Fruit fly (Drosophila melanogaster) whole organism, embryonic: ENCODE data around the gene CG43796.

ENCODE experiments used
- ATbp ChIP-seq: fragments of 200-800 bp; sonication (Bioruptor generic); optimal IDR thresholded peaks from 2 replicates; lab custom pipeline; 2017; ENCODE audit warnings: missing biosample characterization, mild to moderate bottlenecking, missing genetic modification characterization, missing genetic modification reagents
- Atf-2 ChIP-seq: fragments of 200-800 bp; sonication (Bioruptor generic); optimal IDR thresholded peaks from 2 replicates; lab custom pipeline; 2016; ENCODE audit warnings: missing biosample characterization, missing genetic modification characterization
- B-H2 ChIP-seq: fragments of 200-800 bp; sonication (Bioruptor generic); optimal IDR thresholded peaks from 2 replicates; lab custom pipeline; 2018; ENCODE audit warnings: missing biosample characterization, mild to moderate bottlenecking, missing genetic modification characterization
- CG10274 ChIP-seq: fragments of 200-800 bp; sonication (Bioruptor generic); optimal IDR thresholded peaks from 3 replicates; lab custom pipeline; 2017; ENCODE audit warnings: missing biosample characterization, mild to moderate bottlenecking, missing genetic modification characterization
- CG10431 ChIP-seq: fragments of 200-800 bp; sonication (Bioruptor generic); optimal IDR thresholded peaks from 3 replicates; lab custom pipeline; 2018; ENCODE audit warnings: missing biosample characterization, mild to moderate bottlenecking, missing genetic modification characterization
- CG12071 ChIP-seq: fragments of 200-800 bp; sonication (Bioruptor generic); optimal IDR thresholded peaks from 3 replicates; lab custom pipeline; 2018; ENCODE audit warnings: missing biosample characterization, mild to moderate bottlenecking, missing genetic modification characterization
- CG12769 ChIP-seq: fragments of 200-800 bp; sonication (Bioruptor generic); optimal IDR thresholded peaks from 2 replicates; lab custom pipeline; 2019; ENCODE audit warnings: missing biosample characterization, mild to moderate bottlenecking, missing genetic modification characterization, moderate library complexity
- CG13287 ChIP-seq: fragments of 200-800 bp; sonication (Bioruptor generic); IDR thresholded peaks from 2 replicates; pipeline ENCODE4 v1.3.6; 2022; ENCODE audit warnings: missing biosample characterization, missing genetic modification characterization; ENCODE audit not compliant: partially characterized antibody
- CG14050 ChIP-seq: fragments of 200-800 bp; sonication (Bioruptor generic); IDR thresholded peaks from 3 replicates; pipeline ENCODE4 v1.3.6; 2022; ENCODE audit warnings: missing biosample characterization, missing genetic modification characterization
- CG15514 ChIP-seq: fragments of 200-800 bp; sonication (Bioruptor generic); optimal IDR thresholded peaks from 3 replicates; lab custom pipeline; 2017; ENCODE audit warnings: missing biosample characterization, missing genetic modification characterization, mild to moderate bottlenecking, moderate library complexity, missing genetic modification reagents
- CG16779 ChIP-seq: fragments of 200-800 bp; sonication (Bioruptor generic); IDR thresholded peaks from 2 replicates; pipeline ENCODE4 v1.3.6; 2022; ENCODE audit warnings: missing biosample characterization, missing genetic modification characterization
- CG17186 ChIP-seq: fragments of 200-800 bp; sonication (Bioruptor generic); optimal IDR thresholded peaks from 3 replicates; lab custom pipeline; 2017; ENCODE audit warnings: missing biosample characterization, missing genetic modification reagents, missing genetic modification characterization
- CG18476 ChIP-seq: fragments of 200-800 bp; sonication (Bioruptor generic); optimal IDR thresholded peaks from 2 replicates; lab custom pipeline; 2016; ENCODE audit warnings: missing biosample characterization, mild to moderate bottlenecking, missing genetic modification characterization
- CG32532 ChIP-seq: fragments of 200-800 bp; sonication (Bioruptor generic); IDR thresholded peaks from 2 replicates; pipeline ENCODE4 v1.3.6; 2022; ENCODE audit warnings: missing biosample characterization, missing genetic modification characterization
- CG42726 ChIP-seq: fragments of 200-800 bp; sonication (Bioruptor generic); IDR thresholded peaks from 2 replicates; pipeline ENCODE4 v1.3.6; 2022; ENCODE audit warnings: missing biosample characterization, missing genetic modification characterization; ENCODE audit not compliant: partially characterized antibody
- CG4617 ChIP-seq: fragments of 200-800 bp; sonication (Bioruptor generic); optimal IDR thresholded peaks from 3 replicates; lab custom pipeline; 2016; ENCODE audit warnings: missing biosample characterization, missing genetic modification characterization, borderline replicate concordance
- CG5245 ChIP-seq: fragments of 200-800 bp; sonication (Bioruptor generic); optimal IDR thresholded peaks from 3 replicates; lab custom pipeline; 2016; ENCODE audit warnings: missing biosample characterization, missing genetic modification characterization
- CG9817 ChIP-seq: fragments of 200-800 bp; sonication (Bioruptor generic); optimal IDR thresholded peaks from 2 replicates; lab custom pipeline; 2018; ENCODE audit warnings: missing biosample characterization, mild to moderate bottlenecking, missing genetic modification characterization, moderate library complexity
- Camta ChIP-seq: fragments of 200-800 bp; sonication (Bioruptor generic); optimal IDR thresholded peaks from 2 replicates; lab custom pipeline; 2016; ENCODE audit warnings: missing biosample characterization, missing genetic modification characterization
- CoRest ChIP-seq: fragments of 200-800 bp; sonication (Bioruptor generic); optimal IDR thresholded peaks from 3 replicates; lab custom pipeline; 2018; ENCODE audit warnings: missing biosample characterization, mild to moderate bottlenecking, missing genetic modification characterization, moderate library complexity
- Dip2 ChIP-seq: fragments of 200-800 bp; sonication (Bioruptor generic); IDR thresholded peaks from 2 replicates; pipeline ENCODE4 v1.3.6; 2022; ENCODE audit warnings: missing biosample characterization, missing genetic modification characterization
- Fer2 ChIP-seq: fragments of 200-800 bp; sonication (Bioruptor generic); optimal IDR thresholded peaks from 2 replicates; lab custom pipeline; 2018; ENCODE audit warnings: missing biosample characterization, mild to moderate bottlenecking, missing genetic modification characterization, moderate library complexity
- H15 ChIP-seq: fragments of 200-800 bp; sonication (Bioruptor generic); IDR thresholded peaks from 3 replicates; pipeline ENCODE4 v1.3.6; 2022; ENCODE audit warnings: missing biosample characterization, missing genetic modification characterization
- HLHmδ ChIP-seq: fragments of 200-800 bp; sonication (Bioruptor generic); optimal IDR thresholded peaks from 2 replicates; lab custom pipeline; 2018; ENCODE audit warnings: missing biosample characterization, mild to moderate bottlenecking, missing genetic modification characterization, moderate library complexity
- Hr3 ChIP-seq: fragments of 200-800 bp; sonication (Bioruptor generic); optimal IDR thresholded peaks from 3 replicates; lab custom pipeline; 2016; ENCODE audit warnings: missing biosample characterization, missing genetic modification characterization
- Hr39 ChIP-seq: fragments of >200 bp; optimal IDR thresholded peaks from 2 replicates; lab custom pipeline; 2017
- Hr51 ChIP-seq, 2 experiments: fragments of 200-800 bp; sonication (Bioruptor generic); optimal IDR thresholded peaks; 2 replicates in 1 of 2; 3 replicates in 1 of 2; lab custom pipeline; 2016 to 2018; ENCODE audit warnings: missing biosample characterization in 2 of 2, missing genetic modification characterization in 2 of 2, mild to moderate bottlenecking in 1 of 2, moderate library complexity in 1 of 2
- MESR4 ChIP-seq: fragments of 200-800 bp; sonication (Bioruptor generic); optimal IDR thresholded peaks from 2 replicates; lab custom pipeline; 2018; ENCODE audit warnings: missing biosample characterization, mild to moderate bottlenecking, missing genetic modification characterization, moderate library complexity
- MTF-1 ChIP-seq: fragments of 200-800 bp; sonication (Bioruptor generic); optimal IDR thresholded peaks from 2 replicates; lab custom pipeline; 2018; ENCODE audit warnings: missing biosample characterization, mild to moderate bottlenecking, missing genetic modification characterization, borderline replicate concordance
- Meics ChIP-seq: fragments of 200-800 bp; sonication (Bioruptor generic); optimal IDR thresholded peaks from 2 replicates; lab custom pipeline; 2017; ENCODE audit warnings: missing biosample characterization, mild to moderate bottlenecking, missing genetic modification characterization
- Mrtf ChIP-seq: fragments of 200-800 bp; sonication (Bioruptor generic); IDR thresholded peaks from 3 replicates; pipeline ENCODE4 v1.3.6; 2022; ENCODE audit warnings: missing biosample characterization, missing genetic modification characterization
- Myb ChIP-seq: fragments of 200-800 bp; sonication (Bioruptor generic); optimal IDR thresholded peaks from 2 replicates; lab custom pipeline; 2016; ENCODE audit warnings: missing biosample characterization, missing genetic modification characterization
- Nf-YB ChIP-seq: fragments of 200-800 bp; sonication (Bioruptor generic); optimal IDR thresholded peaks from 3 replicates; lab custom pipeline; 2019; ENCODE audit warnings: missing biosample characterization, mild to moderate bottlenecking, missing genetic modification characterization, moderate library complexity
- Nf-YC ChIP-seq: fragments of 200-800 bp; optimal IDR thresholded peaks from 3 replicates; lab custom pipeline; 2019; ENCODE audit warnings: missing biosample characterization, mild to moderate bottlenecking, missing genetic modification characterization, moderate library complexity
- abd-A ChIP-seq: fragments of 200-800 bp; sonication (Bioruptor generic); optimal IDR thresholded peaks from 3 replicates; lab custom pipeline; 2019; ENCODE audit warnings: missing biosample characterization, mild to moderate bottlenecking, missing genetic modification characterization, moderate library complexity
- ap ChIP-seq: fragments of 200-800 bp; sonication (Bioruptor generic); IDR thresholded peaks from 2 replicates; pipeline ENCODE4 v1.3.6; 2022; ENCODE audit warnings: missing biosample characterization, missing genetic modification characterization
- cato ChIP-seq: fragments of 200-800 bp; sonication (Bioruptor generic); optimal IDR thresholded peaks from 2 replicates; lab custom pipeline; 2016; ENCODE audit warnings: missing biosample characterization, missing genetic modification characterization, borderline replicate concordance
- da ChIP-seq: fragments of 200-800 bp; sonication (Bioruptor generic); optimal IDR thresholded peaks from 2 replicates; lab custom pipeline; 2016; ENCODE audit warnings: missing biosample characterization, missing genetic modification characterization
- dimm ChIP-seq: fragments of 200-800 bp; sonication (Bioruptor generic); IDR thresholded peaks from 2 replicates; pipeline ENCODE4 v1.3.6; 2022; ENCODE audit warnings: missing biosample characterization, missing genetic modification characterization
- dm ChIP-seq: fragments of 200-800 bp; sonication (Bioruptor generic); optimal IDR thresholded peaks from 3 replicates; lab custom pipeline; 2016; ENCODE audit warnings: missing biosample characterization, missing genetic modification characterization
- ems ChIP-seq: fragments of 200-800 bp; sonication (Bioruptor generic); optimal IDR thresholded peaks from 3 replicates; lab custom pipeline; 2016; ENCODE audit warnings: missing biosample characterization, missing genetic modification characterization
- hkb ChIP-seq, 2 experiments: fragments of 200-800 bp in 1 of 2; fragments of >200 bp in 1 of 2; sonication (Bioruptor generic) in 1 of 2; IDR thresholded peaks in 1 of 2; optimal IDR thresholded peaks in 1 of 2; 2 replicates each; pipeline versions ENCODE4 v1.3.6 to Lab custom; 2017 to 2022; ENCODE audit warnings: missing biosample characterization in 1 of 2, missing genetic modification characterization in 1 of 2
- lov ChIP-seq, 2 experiments: fragments of 200-800 bp in 1 of 2; fragments of >200 bp in 1 of 2; sonication (Bioruptor generic) in 1 of 2; IDR thresholded peaks in 1 of 2; optimal IDR thresholded peaks in 1 of 2; 2 replicates in 1 of 2; 3 replicates in 1 of 2; pipeline versions ENCODE4 v1.3.6 to Lab custom; 2017 to 2022; ENCODE audit warnings: missing biosample characterization in 1 of 2, missing genetic modification characterization in 1 of 2
- maf-S ChIP-seq: fragments of 200-800 bp; sonication (Bioruptor generic); optimal IDR thresholded peaks from 2 replicates; lab custom pipeline; 2016; ENCODE audit warnings: missing biosample characterization, missing genetic modification characterization
- mirr ChIP-seq: fragments of 200-800 bp; sonication (Bioruptor generic); optimal IDR thresholded peaks from 3 replicates; lab custom pipeline; 2018; ENCODE audit warnings: missing biosample characterization, mild to moderate bottlenecking, missing genetic modification characterization
- onecut ChIP-seq: fragments of 200-800 bp; sonication (Bioruptor generic); IDR thresholded peaks from 2 replicates; pipeline ENCODE4 v1.3.6; 2022; ENCODE audit warnings: missing biosample characterization, missing genetic modification characterization
- peb ChIP-seq: fragments of 200-800 bp; sonication (Bioruptor generic); IDR thresholded peaks from 2 replicates; pipeline ENCODE4 v1.3.6; 2022; ENCODE audit warnings: missing biosample characterization, missing genetic modification characterization
- ttk ChIP-seq: fragments of 200-800 bp; sonication (Bioruptor generic); IDR thresholded peaks from 2 replicates; pipeline ENCODE4 v2.1.2; 2022; ENCODE audit warnings: missing biosample characterization, missing genetic modification characterization
- twi ChIP-seq: fragments of 200-800 bp; optimal IDR thresholded peaks from 2 replicates; lab custom pipeline; 2019; ENCODE audit warnings: missing biosample characterization, mild to moderate bottlenecking, missing genetic modification characterization, moderate library complexity
- unpg ChIP-seq: fragments of 200-800 bp; sonication (Bioruptor generic); optimal IDR thresholded peaks from 3 replicates; lab custom pipeline; 2018; ENCODE audit warnings: missing biosample characterization, mild to moderate bottlenecking, missing genetic modification characterization, moderate library complexity

The CG43796 gene

dm6 chr2L:8528318-8528717, 46.1 kb downstream of the CG43796 start, which contains the start of the genes lmgA and lmgB (continued):
- TF ChIP-seq ttk (GFP tag; lab: Robert Waterston, UW) (no peak), CG10274 (GFP tag; lab: Kevin White, UChicago) (no peak), CG9817 (tag; lab: Kevin White, UChicago) (peak; percentile 29), da (GFP tag; lab: Kevin White, UChicago) (no peak), CG32532 (GFP tag; lab: Robert Waterston, UW) (peak; percentile 42; the same call in 1 of the 2 replicates), CG17186 (GFP tag; lab: Kevin White, UChicago) (no peak), CG16779 (0 out of 2 replicates have a peak, but pooled peaks have one; percentile 19), abd-A (no peak), Hr51 (GFP tag; optimal IDR thresholded peaks at IDR 0.05; lab: Kevin White, UChicago) (no peak), CG14050 (GFP tag; lab: Robert Waterston, UW) (no peak), mirr (GFP tag; lab: Kevin White, UChicago) (no peak), dimm (no peak), ATbp (GFP tag; lab: Kevin White, UChicago) (no peak), ems (GFP tag; lab: Kevin White, UChicago) (no peak), MTF-1 (GFP tag; lab: Kevin White, UChicago) (no peak), CoRest (tag; lab: Kevin White, UChicago) (peak; percentile 50), CG4617 (GFP tag; lab: Kevin White, UChicago) (peak; percentile 80), unpg (peak; percentile 12), Myb (GFP tag; lab: Kevin White, UChicago) (peak; percentile 11), Fer2 (tag; lab: Kevin White, UChicago) (no peak), Camta (GFP tag; lab: Kevin White, UChicago) (no peak), H15 (GFP tag; lab: Robert Waterston, UW) (peak; percentile 24; the same call in 1 of the 3 replicates), onecut (GFP tag; lab: Robert Waterston, UW) (peak; percentile 52), CG10431 (GFP tag; lab: Kevin White, UChicago) (no peak), Hr39 (lab: Kevin White, UChicago) (no peak), MESR4 (GFP tag; lab: Kevin White, UChicago) (peak; percentile 95), CG42726 (GFP tag; lab: Robert Waterston, UW) (0 out of 2 replicates have a peak, but pooled peaks have one; percentile 52), CG15514 (peak; percentile 56), cato (GFP tag; lab: Kevin White, UChicago) (no peak), Nf-YB (GFP tag; lab: Kevin White, UChicago) (no peak), Nf-YC (tag; lab: Kevin White, UChicago) (no peak), Hr3 (GFP tag; lab: Kevin White, UChicago) (peak; percentile 95), B-H2 (GFP tag; lab: Kevin White, UChicago) (no peak), CG5245 (peak; percentile 23), peb (GFP tag; lab: Robert Waterston, UW) (no peak), Dip2 (GFP tag; lab: Robert Waterston, UW) (no peak), Atf-2 (no peak), twi (tag; lab: Kevin White, UChicago) (peak; percentile 3), Meics (no peak), CG18476 (GFP tag; lab: Kevin White, UChicago) (peak; percentile 20), CG12769 (no peak), hkb (optimal IDR thresholded peaks at IDR 0.05; lab: Kevin White, UChicago) (no peak), hkb (GFP tag; IDR thresholded peaks at IDR 0.05; lab: Robert Waterston, UW) (peak; percentile 30; the same call in 1 of the 2 replicates), CG12071 (no peak), lov (optimal IDR thresholded peaks at IDR 0.05; lab: Kevin White, UChicago) (no peak), lov (GFP tag; IDR thresholded peaks at IDR 0.05; lab: Robert Waterston, UW) (no peak), Mrtf (GFP tag; lab: Robert Waterston, UW) (no peak), ap (GFP tag; lab: Robert Waterston, UW) (no peak), maf-S (GFP tag; lab: Kevin White, UChicago) (peak; percentile 4), dm (no peak), HLHmδ (no peak), CG13287 (GFP tag; lab: Robert Waterston, UW) (peak; percentile 89)
